Worm (Caenorhabditis elegans) whole organism, L4 larva: ENCODE measurements around the gene ugt-34.

Source experiments
- F26F4.8 ChIP-seq: fragments of 200-800 bp; sonication (Bioruptor generic); conservative IDR thresholded peaks from 2 replicates; pipeline ENCODE4 v1.3.6; 2022; ENCODE audit warnings: missing genetic modification characterization, missing compliant biosample characterization
- F49E8.2 ChIP-seq: sonication (generic microtip); optimal IDR thresholded peaks from 2 replicates; lab custom pipeline; 2016; ENCODE audit warnings: missing compliant biosample characterization, mild to moderate bottlenecking, missing genetic modification characterization, borderline replicate concordance
- T26A8.4 ChIP-seq: fragments of 200-800 bp; sonication (Bioruptor generic); IDR thresholded peaks from 2 replicates; pipeline ENCODE4 v1.3.6; 2022; ENCODE audit warnings: missing genetic modification characterization, missing compliant biosample characterization
- Y48G9A.11 ChIP-seq: fragments of 200-800 bp; sonication (Bioruptor generic); IDR thresholded peaks from 2 replicates; pipeline ENCODE4 v1.3.6; 2022; ENCODE audit warnings: missing genetic modification reagents, missing genetic modification characterization, missing compliant biosample characterization
- arid-1 ChIP-seq: fragments of 200-800 bp; sonication (Bioruptor generic); conservative IDR thresholded peaks from 2 replicates; pipeline ENCODE4 v1.3.6; 2022; ENCODE audit warnings: missing genetic modification reagents, missing genetic modification characterization, missing compliant biosample characterization
- ceh-28 ChIP-seq: fragments of 150-350 bp; optimal IDR thresholded peaks from 2 replicates; lab custom pipeline; 2014; ENCODE audit warnings: missing biosample characterization, missing genetic modification reagents, missing genetic modification characterization
- ceh-32 ChIP-seq: sonication (generic microtip); optimal IDR thresholded peaks from 2 replicates; lab custom pipeline; 2016; ENCODE audit warnings: mild to moderate bottlenecking, missing genetic modification characterization, missing compliant biosample characterization; ENCODE audit not compliant: poor library complexity
- ceh-62 ChIP-seq: sonication (generic microtip); optimal IDR thresholded peaks from 2 replicates; lab custom pipeline; 2017; ENCODE audit warnings: missing biosample characterization, missing genetic modification characterization
- ceh-82 ChIP-seq: sonication (generic microtip); optimal IDR thresholded peaks from 2 replicates; lab custom pipeline; 2017; ENCODE audit warnings: missing biosample characterization, missing genetic modification characterization
- ctbp-1 ChIP-seq: fragments of 200-800 bp; sonication (Bioruptor generic); IDR thresholded peaks from 2 replicates; pipeline ENCODE4 v1.3.6; 2022; ENCODE audit warnings: missing genetic modification reagents, missing genetic modification characterization, missing compliant biosample characterization
- dmd-6 ChIP-seq: fragments of 200-800 bp; sonication (Bioruptor generic); IDR thresholded peaks from 2 replicates; pipeline ENCODE4 v1.3.6; 2022; ENCODE audit warnings: missing genetic modification reagents, missing genetic modification characterization, missing compliant biosample characterization
- dpl-1 ChIP-seq: fragments of 150-350 bp; optimal IDR thresholded peaks from 2 replicates; lab custom pipeline; 2014; ENCODE audit warnings: missing biosample characterization, missing genetic modification reagents, missing genetic modification characterization
- duxl-1 ChIP-seq: sonication (generic microtip); optimal IDR thresholded peaks from 2 replicates; lab custom pipeline; 2016; ENCODE audit warnings: mild to moderate bottlenecking, missing genetic modification characterization, moderate library complexity, missing compliant biosample characterization; ENCODE audit not compliant: poor library complexity
- egl-27 ChIP-seq: sonication (generic microtip); optimal IDR thresholded peaks from 3 replicates; lab custom pipeline; 2017; ENCODE audit warnings: missing biosample characterization, missing genetic modification reagents, missing genetic modification characterization
- egl-43 ChIP-seq: fragments of 200-800 bp; sonication (Bioruptor generic); IDR thresholded peaks from 2 replicates; pipeline ENCODE4 v1.3.6; 2022; ENCODE audit warnings: missing genetic modification reagents, missing genetic modification characterization, missing compliant biosample characterization
- fkh-10 ChIP-seq: fragments of 150-350 bp; optimal IDR thresholded peaks from 2 replicates; lab custom pipeline; 2014; ENCODE audit warnings: missing biosample characterization, missing genetic modification reagents, missing genetic modification characterization
- hif-1 ChIP-seq, 2 experiments: sonication (generic microtip); optimal IDR thresholded peaks; 2 replicates each; lab custom pipeline; 2016 to 2017; ENCODE audit warnings: missing compliant biosample characterization in 2 of 2, missing genetic modification characterization in 2 of 2, missing genetic modification reagents in 2 of 2, missing genotype in 2 of 2, mild to moderate bottlenecking in 1 of 2
- hmg-1.1 ChIP-seq: fragments of 200-800 bp; sonication (Bioruptor generic); IDR thresholded peaks from 2 replicates; pipeline ENCODE4 v1.3.6; 2022; ENCODE audit warnings: missing genetic modification reagents, missing genetic modification characterization, missing compliant biosample characterization
- lim-7 ChIP-seq: fragments of 200-800 bp; sonication (Bioruptor generic); IDR thresholded peaks from 2 replicates; pipeline ENCODE4 v1.3.6; 2022; ENCODE audit warnings: missing genetic modification characterization, missing compliant biosample characterization
- lin-13 ChIP-seq: fragments of 150-350 bp; optimal IDR thresholded peaks from 2 replicates; lab custom pipeline; 2014; ENCODE audit warnings: missing biosample characterization, missing genetic modification reagents, missing genetic modification characterization
- lin-15B ChIP-seq: fragments of 150-350 bp; sonication (generic microtip); optimal IDR thresholded peaks from 3 replicates; lab custom pipeline; 2014; ENCODE audit warnings: missing biosample characterization, missing genetic modification characterization
- lir-3 ChIP-seq: sonication (generic microtip); optimal IDR thresholded peaks from 2 replicates; lab custom pipeline; 2016; ENCODE audit warnings: mild to moderate bottlenecking, missing genetic modification characterization, missing compliant biosample characterization
- madf-9 ChIP-seq: fragments of 200-800 bp; sonication (Bioruptor generic); conservative IDR thresholded peaks from 2 replicates; pipeline ENCODE4 v1.3.6; 2022; ENCODE audit warnings: missing genetic modification reagents, missing genetic modification characterization, missing compliant biosample characterization
- mdt-29 ChIP-seq: fragments of 200-800 bp; sonication (Bioruptor generic); IDR thresholded peaks from 2 replicates; pipeline ENCODE4 v1.3.6; 2022; ENCODE audit warnings: missing genetic modification reagents, missing genetic modification characterization, missing compliant biosample characterization
- nhr-10 ChIP-seq: fragments of 150-350 bp; optimal IDR thresholded peaks from 2 replicates; lab custom pipeline; 2014; ENCODE audit warnings: missing biosample characterization, missing genetic modification characterization
- nhr-102 ChIP-seq: sonication (generic microtip); optimal IDR thresholded peaks from 2 replicates; lab custom pipeline; 2016; ENCODE audit warnings: mild to moderate bottlenecking, missing genetic modification characterization, moderate library complexity, missing compliant biosample characterization
- nhr-11 ChIP-seq: fragments of 150-350 bp; optimal IDR thresholded peaks from 2 replicates; lab custom pipeline; 2014; ENCODE audit warnings: missing biosample characterization, missing genetic modification characterization
- nhr-25 ChIP-seq: sonication (generic microtip); optimal IDR thresholded peaks from 2 replicates; lab custom pipeline; 2017; ENCODE audit warnings: missing genetic modification characterization, mild to moderate bottlenecking, missing compliant biosample characterization, antibody characterized with exemption, moderate library complexity, borderline replicate concordance; ENCODE audit not compliant: insufficient read depth
- nhr-28 ChIP-seq: fragments of 150-350 bp; optimal IDR thresholded peaks from 2 replicates; lab custom pipeline; 2014; ENCODE audit warnings: missing biosample characterization, missing genetic modification characterization
- sdz-12 ChIP-seq: fragments of 200-800 bp; sonication (Bioruptor generic); optimal IDR thresholded peaks from 2 replicates; lab custom pipeline; 2018; ENCODE audit warnings: mild to moderate bottlenecking, missing genetic modification characterization, missing compliant biosample characterization
- snpc-1.2 ChIP-seq: fragments of 200-800 bp; sonication (Bioruptor generic); IDR thresholded peaks from 2 replicates; pipeline ENCODE4 v1.3.6; 2022; ENCODE audit warnings: missing genetic modification reagents, missing genetic modification characterization, missing compliant biosample characterization
- spr-1 ChIP-seq: sonication (generic microtip); optimal IDR thresholded peaks from 2 replicates; lab custom pipeline; 2016; ENCODE audit warnings: mild to moderate bottlenecking, missing genetic modification characterization, missing compliant biosample characterization
- tra-1 ChIP-seq: fragments of 200-800 bp; sonication (Bioruptor generic); IDR thresholded peaks from 2 replicates; pipeline ENCODE4 v1.3.6; 2022; ENCODE audit warnings: missing genetic modification reagents, missing genetic modification characterization, missing compliant biosample characterization
- unc-39 ChIP-seq: sonication (generic microtip); optimal IDR thresholded peaks from 2 replicates; lab custom pipeline; 2017; ENCODE audit warnings: missing biosample characterization, missing genetic modification characterization
- ztf-11 ChIP-seq: fragments of 150-350 bp; optimal IDR thresholded peaks from 2 replicates; lab custom pipeline; 2014; ENCODE audit warnings: missing biosample characterization, missing genetic modification characterization
- ztf-7 ChIP-seq: fragments of 150-350 bp; optimal IDR thresholded peaks from 2 replicates; lab custom pipeline; 2014; ENCODE audit warnings: missing biosample characterization, missing genetic modification characterization

Gene ugt-34

ce11 chrV:10659343-10659742 lies 2.6 kb upstream of the ugt-34 start:
- 0 out of 2 replicates have a peak, but pooled peaks have one; percentile 38 for TF ChIP-seq arid-1 (GFP tag; lab: Robert Waterston, UW)
- TF ChIP-seq fkh-10, result no peak
- TF ChIP-seq duxl-1 (tag; lab: Kevin White, UChicago), result no peak
- peak; percentile 26 for TF ChIP-seq F49E8.2 (tag; lab: Kevin White, UChicago)
- no peak for TF ChIP-seq ztf-7
- no peak for TF ChIP-seq T26A8.4 (GFP tag; lab: Robert Waterston, UW)
- TF ChIP-seq nhr-10 (tag; lab: Kevin White, UChicago), result no peak
- TF ChIP-seq unc-39 (tag; lab: Kevin White, UChicago), result no peak

DNA sequence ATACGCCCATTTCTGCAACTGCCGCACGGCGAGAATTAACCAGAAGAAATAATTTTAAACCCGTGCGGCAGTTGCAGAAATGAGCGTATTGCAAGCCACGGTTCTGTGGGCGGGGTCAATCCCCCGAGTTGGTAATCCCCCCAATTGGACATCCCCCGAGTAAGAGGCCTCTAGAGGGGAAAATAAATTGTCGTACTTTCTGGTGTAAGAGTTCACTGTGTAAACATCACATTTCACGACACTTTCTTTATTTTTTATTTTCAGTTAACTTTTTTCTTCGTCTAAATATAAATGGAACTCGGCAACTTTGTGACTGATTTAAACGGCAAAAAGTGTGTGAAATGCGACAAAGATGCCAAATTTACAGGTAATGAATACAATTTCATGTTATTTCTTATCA lies 1.2 kb upstream of the ugt-34 start, which contains the start of gene tut-2:
TSS of gene tut-2 (plus strand) at position 277 of the 400 bp plus-strand sequence.
- TF ChIP-seq snpc-1.2 (GFP tag; lab: Robert Waterston, UW), result no peak
- TF ChIP-seq dpl-1 (GFP tag; lab: Kevin White, UChicago), result peak; percentile 22

DNA sequence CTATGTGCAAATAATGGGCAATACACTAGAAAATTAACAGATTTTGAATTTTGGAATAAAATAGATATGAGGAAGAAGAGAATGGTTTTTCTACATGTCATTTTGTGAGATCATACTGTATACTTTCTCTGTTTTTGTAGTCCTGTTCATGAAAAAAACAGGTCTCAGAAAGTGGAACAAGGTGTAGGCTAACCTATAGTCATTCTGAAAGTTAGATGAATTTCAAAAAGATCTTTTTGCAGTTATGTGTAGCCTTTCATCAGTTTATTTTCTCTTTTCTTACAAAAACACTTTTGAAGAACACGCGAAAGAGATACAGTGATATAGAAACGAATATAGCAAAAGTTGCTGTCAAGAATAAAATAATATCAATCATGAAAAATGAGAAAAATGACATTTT lies 2.6 kb downstream of the ugt-34 start, which contains the start of gene ugt-35:
TSS of gene ugt-35 (minus strand) at position 101 of the 400 bp plus-strand sequence.
- TF ChIP-seq lin-13, result no peak
- TF ChIP-seq duxl-1 (tag; lab: Kevin White, UChicago), result no peak
- no peak for TF ChIP-seq ceh-28 (tag; lab: Kevin White, UChicago)
- no peak for TF ChIP-seq lir-3 (tag; lab: Kevin White, UChicago)
- TF ChIP-seq ceh-82 (tag; lab: Kevin White, UChicago), result no peak

DNA sequence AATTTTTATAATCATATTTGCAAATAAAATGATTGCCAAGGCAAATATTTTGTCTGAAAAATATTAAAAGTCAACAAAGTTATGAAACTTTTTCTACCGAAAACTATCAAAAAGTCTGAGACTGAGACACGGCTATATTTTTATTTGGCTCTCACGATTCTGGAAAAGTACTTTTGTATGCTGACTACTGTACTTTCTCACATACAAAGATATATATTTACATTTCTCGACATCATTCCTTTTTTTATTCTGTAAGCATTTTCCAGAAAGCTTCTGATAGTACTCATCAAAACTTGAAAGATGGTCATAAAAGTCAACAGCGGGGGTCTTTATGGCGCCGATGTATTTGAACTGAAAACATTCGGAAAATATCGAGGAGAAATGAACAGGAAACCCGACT lies 8.6 kb downstream of the ugt-34 start, which contains the start of gene aqp-6:
TSS of gene aqp-6 (plus strand) at position 301 of the 400 bp plus-strand sequence.
- no peak for TF ChIP-seq ceh-32 (tag; lab: Kevin White, UChicago)
- no peak for TF ChIP-seq lim-7 (GFP tag; lab: Robert Waterston, UW)
- TF ChIP-seq nhr-11 (tag; lab: Kevin White, UChicago), result no peak
- TF ChIP-seq ztf-11, result no peak
- no peak for TF ChIP-seq nhr-102
- TF ChIP-seq madf-9 (GFP tag; lab: Robert Waterston, UW), result no peak
- TF ChIP-seq ceh-62 (tag; lab: Kevin White, UChicago), result no peak
- TF ChIP-seq spr-1 (tag; lab: Kevin White, UChicago), result no peak

DNA sequence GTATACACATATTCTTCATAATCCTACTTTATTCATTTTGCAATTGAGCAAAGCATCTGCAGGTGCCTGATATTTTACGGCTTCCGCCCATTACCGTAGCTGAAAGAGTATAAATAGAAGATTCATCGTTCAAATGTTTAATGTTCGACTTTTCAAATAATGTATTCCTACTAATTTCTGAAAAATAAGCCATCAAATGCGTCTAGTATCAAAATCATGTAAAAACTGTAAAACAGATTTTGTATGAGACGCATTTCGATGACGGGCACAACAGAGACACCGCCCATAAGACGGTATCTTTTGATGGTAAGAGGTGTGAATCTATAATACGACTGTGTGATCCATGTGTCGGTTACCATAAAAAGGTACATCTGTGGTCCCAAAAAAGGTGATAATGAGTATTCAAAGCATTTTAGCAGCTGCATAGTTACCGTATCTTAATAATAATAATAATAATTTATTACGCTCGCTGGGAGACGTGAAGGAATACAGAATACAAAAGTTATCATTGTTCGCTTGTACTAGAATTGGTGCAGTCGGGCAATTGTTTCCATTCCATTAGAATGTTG lies 9.7 kb downstream of the ugt-34 start, which contains the start of the genes C32C4.3 and C32C4.16:
TSS of gene C32C4.3 (minus strand) at position 101 of the 569 bp plus-strand sequence.
TSS of gene C32C4.16 (plus strand) at position 519 of the 569 bp plus-strand sequence.
- TF ChIP-seq egl-43 (no peak), nhr-25 (no peak), nhr-102 (no peak), dmd-6 (no peak), F26F4.8 (GFP tag; lab: Robert Waterston, UW) (no peak), Y48G9A.11 (GFP tag; lab: Robert Waterston, UW) (no peak), sdz-12 (GFP tag; lab: Kevin White, UChicago) (no peak), unc-39 (tag; lab: Kevin White, UChicago) (no peak), tra-1 (GFP tag; lab: Robert Waterston, UW) (no peak), egl-27 (tag; lab: Kevin White, UChicago) (no peak), hif-1 (tag; optimal IDR thresholded peaks at IDR 0.05; lab: Kevin White, UChicago) (no peak), lin-15B (tag; lab: Kevin White, UChicago) (no peak), hmg-1.1 (GFP tag; lab: Robert Waterston, UW) (no peak), ctbp-1 (GFP tag; lab: Robert Waterston, UW) (no peak), nhr-28 (tag; lab: Kevin White, UChicago) (no peak), madf-9 (GFP tag; lab: Robert Waterston, UW) (no peak), mdt-29 (GFP tag; lab: Robert Waterston, UW) (no peak)
